Worm (Caenorhabditis elegans) whole organism, mixed stage, embryonic: ENCODE results near the gene egl-13.

Experiments
- bed-3 ChIP-seq: fragments of 200-800 bp; sonication (Bioruptor generic); optimal IDR thresholded peaks from 3 replicates; lab custom pipeline; 2018; ENCODE audit warnings: mild to moderate bottlenecking, missing genetic modification characterization, moderate library complexity, missing compliant biosample characterization
- lsy-2 ChIP-seq: fragments of 150-350 bp; optimal IDR thresholded peaks from 2 replicates; lab custom pipeline; 2014; ENCODE audit warnings: missing biosample characterization, missing genetic modification characterization
- nhr-76 ChIP-seq: sonication (generic microtip); optimal IDR thresholded peaks from 2 replicates; lab custom pipeline; 2017; ENCODE audit warnings: missing biosample characterization, missing genetic modification characterization
- pha-4 ChIP-seq: fragments of 150-350 bp; optimal IDR thresholded peaks from 2 replicates; lab custom pipeline; 2018; ENCODE audit warnings: missing biosample characterization, missing genetic modification reagents, missing genetic modification characterization
- snpc-4 ChIP-seq: fragments of 150-350 bp; optimal IDR thresholded peaks from 2 replicates; lab custom pipeline; 2014; ENCODE audit warnings: missing biosample characterization, missing genetic modification characterization

DNA sequence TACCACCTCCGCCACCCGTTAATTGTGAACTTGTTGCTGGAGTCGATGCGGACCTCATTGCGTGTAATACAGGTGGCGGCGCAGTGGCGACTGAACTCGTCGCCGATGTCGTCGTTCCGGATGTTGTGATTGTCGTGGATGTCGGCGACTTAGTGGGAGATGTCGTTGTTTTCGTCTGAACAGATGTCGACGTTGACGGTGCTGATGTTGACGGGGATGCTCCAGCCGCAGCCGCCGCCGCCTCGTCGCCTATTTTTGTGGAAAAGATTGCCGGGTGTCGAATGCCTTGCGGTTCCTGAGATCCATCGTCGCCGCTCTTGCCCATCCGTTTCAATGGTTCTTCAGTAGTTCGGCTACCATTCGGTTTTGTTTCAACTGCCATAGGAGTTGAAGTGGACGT, 57.3 kb downstream of the egl-13 start:
- no peak for TF ChIP-seq lsy-2 (tag; lab: Kevin White, UChicago)
- TF ChIP-seq bed-3 (GFP tag; lab: Kevin White, UChicago), result no peak
- no peak for TF ChIP-seq nhr-76 (tag; lab: Kevin White, UChicago)
- TF ChIP-seq pha-4 (tag; lab: Kevin White, UChicago), result no peak
- no peak for TF ChIP-seq snpc-4 (tag; lab: Kevin White, UChicago)
